Worm (Caenorhabditis elegans) whole organism, L4 larva: ENCODE results near the gene F54C9.9.

Source experiments
- T20F7.1 ChIP-seq: fragments of 200-800 bp; sonication (Bioruptor generic); optimal IDR thresholded peaks from 2 replicates; lab custom pipeline; 2018; ENCODE audit warnings: mild to moderate bottlenecking, missing genetic modification characterization, missing compliant biosample characterization
- T26A8.4 ChIP-seq: fragments of 200-800 bp; sonication (Bioruptor generic); IDR thresholded peaks from 2 replicates; pipeline ENCODE4 v1.3.6; 2022; ENCODE audit warnings: missing genetic modification characterization, missing compliant biosample characterization
- Y48G9A.11 ChIP-seq: fragments of 200-800 bp; sonication (Bioruptor generic); IDR thresholded peaks from 2 replicates; pipeline ENCODE4 v1.3.6; 2022; ENCODE audit warnings: missing genetic modification reagents, missing genetic modification characterization, missing compliant biosample characterization
- Y75B8A.6 ChIP-seq: fragments of 200-800 bp; sonication (Bioruptor generic); IDR thresholded peaks from 2 replicates; pipeline ENCODE4 v1.3.6; 2022; ENCODE audit warnings: missing genetic modification reagents, missing genetic modification characterization, missing compliant biosample characterization
- aha-1 ChIP-seq: fragments of 150-350 bp; peaks from one replicate; lab custom pipeline; 2014; ENCODE audit warnings: missing biosample characterization, missing genetic modification characterization
- arid-1 ChIP-seq: fragments of 200-800 bp; sonication (Bioruptor generic); conservative IDR thresholded peaks from 2 replicates; pipeline ENCODE4 v1.3.6; 2022; ENCODE audit warnings: missing genetic modification reagents, missing genetic modification characterization, missing compliant biosample characterization
- attf-4 ChIP-seq: sonication (generic microtip); optimal IDR thresholded peaks from 3 replicates; lab custom pipeline; 2017; ENCODE audit warnings: missing biosample characterization, missing genetic modification characterization
- ceh-20 ChIP-seq: fragments of 200-800 bp; sonication (Bioruptor generic); IDR thresholded peaks from 2 replicates; pipeline ENCODE4 v1.3.6; 2022; ENCODE audit warnings: missing genetic modification reagents, missing genetic modification characterization, missing compliant biosample characterization
- ceh-32 ChIP-seq: sonication (generic microtip); optimal IDR thresholded peaks from 2 replicates; lab custom pipeline; 2016; ENCODE audit warnings: mild to moderate bottlenecking, missing genetic modification characterization, missing compliant biosample characterization; ENCODE audit not compliant: poor library complexity
- ces-1 ChIP-seq: fragments of 150-350 bp; sonication (generic microtip); optimal IDR thresholded peaks from 4 replicates; lab custom pipeline; 2014; ENCODE audit warnings: missing biosample characterization, missing genetic modification reagents, missing genetic modification characterization
- ctbp-1 ChIP-seq: fragments of 200-800 bp; sonication (Bioruptor generic); IDR thresholded peaks from 2 replicates; pipeline ENCODE4 v1.3.6; 2022; ENCODE audit warnings: missing genetic modification reagents, missing genetic modification characterization, missing compliant biosample characterization
- daf-16 ChIP-seq, 3 experiments: sonication (generic microtip); optimal IDR thresholded peaks; 2 replicates each; lab custom pipeline; 2016 to 2017; ENCODE audit warnings: missing genetic modification characterization in 3 of 3, missing genetic modification reagents in 3 of 3, mild to moderate bottlenecking in 2 of 3, missing compliant biosample characterization in 2 of 3, missing biosample characterization in 1 of 3, moderate library complexity in 1 of 3
- daf-19 ChIP-seq: fragments of 200-800 bp; sonication (Bioruptor generic); conservative IDR thresholded peaks from 2 replicates; pipeline ENCODE4 v1.3.6; 2022; ENCODE audit warnings: missing genetic modification characterization, missing compliant biosample characterization
- daf-8 ChIP-seq: fragments of 200-800 bp; sonication (Bioruptor generic); IDR thresholded peaks from 2 replicates; pipeline ENCODE4 v1.3.6; 2022; ENCODE audit warnings: missing genetic modification characterization, missing compliant biosample characterization
- dmd-9 ChIP-seq: fragments of 200-800 bp; sonication (Bioruptor generic); IDR thresholded peaks from 2 replicates; pipeline ENCODE4 v1.3.6; 2022; ENCODE audit warnings: missing genetic modification reagents, missing genetic modification characterization, missing compliant biosample characterization
- dpl-1 ChIP-seq: fragments of 150-350 bp; optimal IDR thresholded peaks from 2 replicates; lab custom pipeline; 2014; ENCODE audit warnings: missing biosample characterization, missing genetic modification reagents, missing genetic modification characterization
- duxl-1 ChIP-seq: sonication (generic microtip); optimal IDR thresholded peaks from 2 replicates; lab custom pipeline; 2016; ENCODE audit warnings: mild to moderate bottlenecking, missing genetic modification characterization, moderate library complexity, missing compliant biosample characterization; ENCODE audit not compliant: poor library complexity
- fkh-10 ChIP-seq: fragments of 150-350 bp; optimal IDR thresholded peaks from 2 replicates; lab custom pipeline; 2014; ENCODE audit warnings: missing biosample characterization, missing genetic modification reagents, missing genetic modification characterization
- hlh-11 ChIP-seq: fragments of 200-800 bp; sonication (Bioruptor generic); optimal IDR thresholded peaks from 2 replicates; lab custom pipeline; 2018; ENCODE audit warnings: mild to moderate bottlenecking, missing genetic modification characterization, missing compliant biosample characterization
- hlh-30 ChIP-seq: sonication (generic microtip); optimal IDR thresholded peaks from 2 replicates; lab custom pipeline; 2017; ENCODE audit warnings: antibody characterized with exemption, mild to moderate bottlenecking, missing genetic modification characterization, missing compliant biosample characterization; ENCODE audit not compliant: insufficient read depth
- hmg-1.1 ChIP-seq: fragments of 200-800 bp; sonication (Bioruptor generic); IDR thresholded peaks from 2 replicates; pipeline ENCODE4 v1.3.6; 2022; ENCODE audit warnings: missing genetic modification reagents, missing genetic modification characterization, missing compliant biosample characterization
- lim-7 ChIP-seq: fragments of 200-800 bp; sonication (Bioruptor generic); IDR thresholded peaks from 2 replicates; pipeline ENCODE4 v1.3.6; 2022; ENCODE audit warnings: missing genetic modification characterization, missing compliant biosample characterization
- lin-13 ChIP-seq: fragments of 150-350 bp; optimal IDR thresholded peaks from 2 replicates; lab custom pipeline; 2014; ENCODE audit warnings: missing biosample characterization, missing genetic modification reagents, missing genetic modification characterization
- lin-15B ChIP-seq: fragments of 150-350 bp; sonication (generic microtip); optimal IDR thresholded peaks from 3 replicates; lab custom pipeline; 2014; ENCODE audit warnings: missing biosample characterization, missing genetic modification characterization
- lin-29 ChIP-seq: fragments of 200-800 bp; sonication (Bioruptor generic); IDR thresholded peaks from 2 replicates; pipeline ENCODE4 v1.3.6; 2022; ENCODE audit warnings: missing genetic modification reagents, missing genetic modification characterization, missing compliant biosample characterization
- lin-39 ChIP-seq: fragments of 150-350 bp; optimal IDR thresholded peaks from 2 replicates; lab custom pipeline; 2014; ENCODE audit warnings: missing biosample characterization, missing genetic modification reagents, missing genetic modification characterization
- lir-3 ChIP-seq: sonication (generic microtip); optimal IDR thresholded peaks from 2 replicates; lab custom pipeline; 2016; ENCODE audit warnings: mild to moderate bottlenecking, missing genetic modification characterization, missing compliant biosample characterization
- madf-9 ChIP-seq: fragments of 200-800 bp; sonication (Bioruptor generic); conservative IDR thresholded peaks from 2 replicates; pipeline ENCODE4 v1.3.6; 2022; ENCODE audit warnings: missing genetic modification reagents, missing genetic modification characterization, missing compliant biosample characterization
- mdl-1 ChIP-seq, 2 experiments: fragments of 150-350 bp in 1 of 2; sonication (generic microtip) in 1 of 2; optimal IDR thresholded peaks; 2 replicates each; lab custom pipeline; 2014 to 2017; ENCODE audit warnings: missing biosample characterization in 2 of 2, missing genetic modification characterization in 2 of 2
- mdt-29 ChIP-seq: fragments of 200-800 bp; sonication (Bioruptor generic); IDR thresholded peaks from 2 replicates; pipeline ENCODE4 v1.3.6; 2022; ENCODE audit warnings: missing genetic modification reagents, missing genetic modification characterization, missing compliant biosample characterization
- mep-1 ChIP-seq: fragments of 150-350 bp; sonication (generic microtip); optimal IDR thresholded peaks from 3 replicates; lab custom pipeline; 2014; ENCODE audit warnings: missing biosample characterization, missing genetic modification characterization
- mxl-3 ChIP-seq: fragments of 200-800 bp; sonication (Bioruptor generic); optimal IDR thresholded peaks from 2 replicates; lab custom pipeline; 2018; ENCODE audit warnings: mild to moderate bottlenecking, missing genetic modification characterization, missing compliant biosample characterization
- nhr-10 ChIP-seq: fragments of 150-350 bp; optimal IDR thresholded peaks from 2 replicates; lab custom pipeline; 2014; ENCODE audit warnings: missing biosample characterization, missing genetic modification characterization
- nhr-11 ChIP-seq: fragments of 150-350 bp; optimal IDR thresholded peaks from 2 replicates; lab custom pipeline; 2014; ENCODE audit warnings: missing biosample characterization, missing genetic modification characterization
- nhr-111 ChIP-seq: fragments of 200-800 bp; sonication (Bioruptor generic); optimal IDR thresholded peaks from 2 replicates; lab custom pipeline; 2018; ENCODE audit warnings: mild to moderate bottlenecking, missing genetic modification characterization, missing compliant biosample characterization
- nhr-25 ChIP-seq: sonication (generic microtip); optimal IDR thresholded peaks from 2 replicates; lab custom pipeline; 2017; ENCODE audit warnings: missing genetic modification characterization, mild to moderate bottlenecking, missing compliant biosample characterization, antibody characterized with exemption, moderate library complexity, borderline replicate concordance; ENCODE audit not compliant: insufficient read depth
- nhr-41 ChIP-seq: fragments of 200-800 bp; sonication (Bioruptor generic); IDR thresholded peaks from 2 replicates; pipeline ENCODE4 v1.3.6; 2022; ENCODE audit warnings: missing genetic modification reagents, missing genetic modification characterization, missing compliant biosample characterization
- nhr-42 ChIP-seq: fragments of 200-800 bp; sonication (Bioruptor generic); IDR thresholded peaks from 2 replicates; pipeline ENCODE4 v1.3.6; 2022; ENCODE audit warnings: missing genetic modification characterization, missing compliant biosample characterization
- nhr-76 ChIP-seq: fragments of 150-350 bp; optimal IDR thresholded peaks from 2 replicates; lab custom pipeline; 2014; ENCODE audit warnings: missing biosample characterization, missing genetic modification characterization
- nhr-77 ChIP-seq: fragments of 150-350 bp; optimal IDR thresholded peaks from 2 replicates; lab custom pipeline; 2014; ENCODE audit warnings: missing biosample characterization, missing genetic modification characterization
- php-3 ChIP-seq: fragments of 200-800 bp; sonication (Bioruptor generic); IDR thresholded peaks from 2 replicates; pipeline ENCODE4 v1.3.6; 2022; ENCODE audit warnings: missing genetic modification reagents, missing genetic modification characterization, missing compliant biosample characterization
- saeg-2 ChIP-seq: fragments of 200-800 bp; sonication (Bioruptor generic); IDR thresholded peaks from 2 replicates; pipeline ENCODE4 v1.3.6; 2022; ENCODE audit warnings: missing genetic modification reagents, missing genetic modification characterization, missing compliant biosample characterization
- set-16 ChIP-seq: fragments of 200-800 bp; sonication (Bioruptor generic); IDR thresholded peaks from 2 replicates; pipeline ENCODE4 v1.3.6; 2022; ENCODE audit warnings: missing genetic modification reagents, missing genetic modification characterization, missing compliant biosample characterization
- skn-1 ChIP-seq: fragments of 150-350 bp; optimal IDR thresholded peaks from 2 replicates; lab custom pipeline; 2014; ENCODE audit warnings: missing biosample characterization, missing genetic modification characterization
- spr-3 ChIP-seq: fragments of 200-800 bp; sonication (Bioruptor generic); optimal IDR thresholded peaks from 2 replicates; lab custom pipeline; 2018; ENCODE audit warnings: mild to moderate bottlenecking, missing genetic modification characterization, missing compliant biosample characterization
- tra-1 ChIP-seq: fragments of 200-800 bp; sonication (Bioruptor generic); IDR thresholded peaks from 2 replicates; pipeline ENCODE4 v1.3.6; 2022; ENCODE audit warnings: missing genetic modification reagents, missing genetic modification characterization, missing compliant biosample characterization
- unc-39 ChIP-seq: sonication (generic microtip); optimal IDR thresholded peaks from 2 replicates; lab custom pipeline; 2017; ENCODE audit warnings: missing biosample characterization, missing genetic modification characterization
- unc-62 ChIP-seq, 3 experiments: fragments of 150-350 bp in 1 of 3; sonication (generic microtip); optimal IDR thresholded peaks in 2 of 3; peaks in 1 of 3; 1 replicate in 1 of 3; 2 replicates in 2 of 3; lab custom pipeline; 2014 to 2017; ENCODE audit warnings: missing biosample characterization in 3 of 3, missing genetic modification characterization in 3 of 3, missing genetic modification reagents in 3 of 3, missing genotype in 1 of 3
- vab-7 ChIP-seq: fragments of 200-800 bp; sonication (Bioruptor generic); IDR thresholded peaks from 2 replicates; pipeline ENCODE4 v1.3.6; 2022; ENCODE audit warnings: missing genetic modification reagents, missing genetic modification characterization, missing compliant biosample characterization

F54C9.9 gene

DNA sequence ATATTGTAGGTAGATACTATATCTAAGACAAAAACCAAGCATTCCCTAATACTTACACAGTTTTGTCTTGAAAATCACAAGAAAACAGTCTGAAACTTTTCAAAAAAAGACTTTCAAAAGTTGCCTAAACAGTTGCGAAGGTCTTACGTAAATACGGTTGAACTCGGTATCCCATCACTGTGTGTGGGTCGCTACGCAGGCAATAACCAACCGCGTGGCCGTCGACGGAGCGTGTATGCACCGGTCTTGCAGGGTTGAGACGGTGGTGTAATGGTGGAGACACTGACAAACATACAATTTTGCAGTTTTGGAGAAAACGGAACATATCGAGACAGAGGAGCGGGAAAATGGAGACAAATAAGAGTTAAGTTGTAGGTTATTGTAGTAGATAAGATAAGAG is 16.6 kb upstream of the F54C9.9 start, which contains the start of gene iff-2 (continued):
- TF ChIP-seq mdt-29 (no peak; the same call in none of the 2 replicates), daf-8 (GFP tag; lab: Robert Waterston, UW) (no peak), mep-1 (tag; lab: Kevin White, UChicago) (peak; percentile 99), daf-16 (GFP tag; optimal IDR thresholded peaks at IDR 0.05; lab: Kevin White, UChicago) (peak; percentile 89 to 91), daf-16 (tag; optimal IDR thresholded peaks at IDR 0.05; lab: Kevin White, UChicago) (peak; percentile 92), dmd-9 (GFP tag; lab: Robert Waterston, UW) (peak; percentile 95), mxl-3 (peak; percentile 100), hmg-1.1 (GFP tag; lab: Robert Waterston, UW) (peak; percentile 99), saeg-2 (peak; percentile 92), Y48G9A.11 (GFP tag; lab: Robert Waterston, UW) (no peak; the same call in 1 of the 2 replicates), ctbp-1 (GFP tag; lab: Robert Waterston, UW) (peak; percentile 98), daf-19 (GFP tag; lab: Robert Waterston, UW) (peak; percentile 71), lin-15B (peak; percentile 98), fkh-10 (GFP tag; lab: Kevin White, UChicago) (peak; percentile 99), nhr-76 (peak; percentile 81), nhr-25 (tag; lab: Kevin White, UChicago) (peak; percentile 97), dpl-1 (peak; percentile 97), hlh-11 (tag; lab: Kevin White, UChicago) (peak; percentile 99), lir-3 (tag; lab: Kevin White, UChicago) (peak; percentile 76), nhr-11 (tag; lab: Kevin White, UChicago) (peak; percentile 100), duxl-1 (peak; percentile 97), T26A8.4 (GFP tag; lab: Robert Waterston, UW) (peak; percentile 97), ceh-20 (peak; percentile 98), hlh-30 (peak; percentile 100), nhr-41 (GFP tag; lab: Robert Waterston, UW) (peak; percentile 94), Y75B8A.6 (GFP tag; lab: Robert Waterston, UW) (peak; percentile 96), arid-1 (GFP tag; lab: Robert Waterston, UW) (peak; percentile 97), lin-39 (tag; lab: Kevin White, UChicago) (no peak), nhr-77 (tag; lab: Kevin White, UChicago) (peak; percentile 99), php-3 (GFP tag; lab: Robert Waterston, UW) (peak; percentile 95), attf-4 (tag; lab: Kevin White, UChicago) (no peak), vab-7 (GFP tag; lab: Robert Waterston, UW) (peak; percentile 93), lin-29 (GFP tag; lab: Robert Waterston, UW) (peak; percentile 88), lim-7 (GFP tag; lab: Robert Waterston, UW) (peak; percentile 70; the same call in 1 of the 2 replicates), set-16 (GFP tag; lab: Robert Waterston, UW) (peak; percentile 73), nhr-111 (GFP tag; lab: Kevin White, UChicago) (no peak), madf-9 (GFP tag; lab: Robert Waterston, UW) (peak; percentile 95), unc-62 (GFP tag; optimal IDR thresholded peaks at IDR 0.05 in 1 of 2; lab: Kevin White, UChicago) (peak; percentile 14 to 100), unc-62 (tag; optimal IDR thresholded peaks at IDR 0.05; lab: Kevin White, UChicago) (peak; percentile 51), unc-39 (tag; lab: Kevin White, UChicago) (no peak), mdl-1 (tag; optimal IDR thresholded peaks at IDR 0.05; lab: Kevin White, UChicago) (peak; percentile 93 to 99), tra-1 (GFP tag; lab: Robert Waterston, UW) (peak; percentile 98), aha-1 (tag; lab: Kevin White, UChicago) (peak; percentile 100), nhr-10 (tag; lab: Kevin White, UChicago) (peak; percentile 97), spr-3 (GFP tag; lab: Kevin White, UChicago) (peak; percentile 93), ces-1 (GFP tag; lab: Kevin White, UChicago) (peak; percentile 77), nhr-42 (GFP tag; lab: Robert Waterston, UW) (peak; percentile 98), T20F7.1 (GFP tag; lab: Kevin White, UChicago) (peak; percentile 97), lin-13 (GFP tag; lab: Kevin White, UChicago) (peak; percentile 99), skn-1 (tag; lab: Kevin White, UChicago) (peak; percentile 95), ceh-32 (tag; lab: Kevin White, UChicago) (peak; percentile 68)
